Worm (Caenorhabditis elegans) whole organism, mixed stage, embryonic: ENCODE results near the gene ard-1.

Source experiments
- elt-3 ChIP-seq: fragments of 150-350 bp; optimal IDR thresholded peaks from 2 replicates; lab custom pipeline; 2014; ENCODE audit warnings: missing biosample characterization, missing genetic modification characterization
- snpc-4 ChIP-seq: fragments of 150-350 bp; optimal IDR thresholded peaks from 2 replicates; lab custom pipeline; 2014; ENCODE audit warnings: missing biosample characterization, missing genetic modification characterization
- unc-62 ChIP-seq: fragments of 150-350 bp; optimal IDR thresholded peaks from 2 replicates; lab custom pipeline; 2014; ENCODE audit warnings: missing biosample characterization, missing genetic modification reagents, missing genetic modification characterization

DNA sequence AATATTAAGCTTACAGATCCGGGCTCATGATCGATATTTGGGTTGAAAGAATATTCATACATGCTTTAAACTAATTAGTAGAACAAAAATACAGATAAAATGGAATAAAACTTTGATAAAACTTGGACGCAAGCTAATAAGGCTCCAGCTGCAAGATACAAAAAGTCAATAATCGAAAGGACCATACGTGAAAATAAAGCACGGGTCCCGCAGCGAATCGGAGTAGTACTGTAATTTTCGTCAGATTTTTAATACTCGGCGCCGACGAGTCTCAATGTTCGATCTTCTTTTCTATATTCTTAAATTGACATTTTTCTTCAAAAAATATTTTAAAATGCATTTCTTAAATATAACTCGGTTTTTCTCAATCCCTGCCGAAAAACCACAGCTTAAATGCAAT is 6.4 kb upstream of the ard-1 start, which contains the start of gene spo-11:
- TF ChIP-seq unc-62 (GFP tag; lab: Kevin White, UChicago): no peak
- no peak for TF ChIP-seq snpc-4
- no peak for TF ChIP-seq elt-3 (tag; lab: Kevin White, UChicago)
